Worm (Caenorhabditis elegans) whole organism, L4 larva: ENCODE results near the gene F26A1.7.

Experiments used
- F49E8.2 ChIP-seq: sonication (generic microtip); optimal IDR thresholded peaks from 2 replicates; lab custom pipeline; 2016; ENCODE audit warnings: missing compliant biosample characterization, mild to moderate bottlenecking, missing genetic modification characterization, borderline replicate concordance
- aly-2 ChIP-seq: sonication (generic microtip); optimal IDR thresholded peaks from 2 replicates; lab custom pipeline; 2018; ENCODE audit warnings: missing biosample characterization, missing genetic modification characterization
- ces-1 ChIP-seq: fragments of 150-350 bp; sonication (generic microtip); optimal IDR thresholded peaks from 4 replicates; lab custom pipeline; 2014; ENCODE audit warnings: missing biosample characterization, missing genetic modification reagents, missing genetic modification characterization
- fos-1 ChIP-seq: fragments of 150-350 bp; optimal IDR thresholded peaks from 2 replicates; lab custom pipeline; 2014; ENCODE audit warnings: missing biosample characterization, missing genetic modification characterization
- lin-13 ChIP-seq: fragments of 150-350 bp; optimal IDR thresholded peaks from 2 replicates; lab custom pipeline; 2014; ENCODE audit warnings: missing biosample characterization, missing genetic modification reagents, missing genetic modification characterization
- lsy-2 ChIP-seq, 2 experiments: fragments of 150-350 bp in 1 of 2; sonication (generic microtip) in 1 of 2; optimal IDR thresholded peaks; 2 replicates each; lab custom pipeline; 2014 to 2017; ENCODE audit warnings: missing biosample characterization in 2 of 2, missing genetic modification characterization in 2 of 2
- mdl-1 ChIP-seq, 2 experiments: fragments of 150-350 bp in 1 of 2; sonication (generic microtip) in 1 of 2; optimal IDR thresholded peaks; 2 replicates each; lab custom pipeline; 2014 to 2017; ENCODE audit warnings: missing biosample characterization in 2 of 2, missing genetic modification characterization in 2 of 2
- mdt-29 ChIP-seq: fragments of 200-800 bp; sonication (Bioruptor generic); IDR thresholded peaks from 2 replicates; pipeline ENCODE4 v1.3.6; 2022; ENCODE audit warnings: missing genetic modification reagents, missing genetic modification characterization, missing compliant biosample characterization
- snpc-4 ChIP-seq: fragments of 150-350 bp; optimal IDR thresholded peaks from 2 replicates; lab custom pipeline; 2014; ENCODE audit warnings: missing biosample characterization, missing genetic modification characterization
- unc-62 ChIP-seq, 3 experiments: fragments of 150-350 bp in 1 of 3; sonication (generic microtip); optimal IDR thresholded peaks in 2 of 3; peaks in 1 of 3; 1 replicate in 1 of 3; 2 replicates in 2 of 3; lab custom pipeline; 2014 to 2017; ENCODE audit warnings: missing biosample characterization in 3 of 3, missing genetic modification characterization in 3 of 3, missing genetic modification reagents in 3 of 3, missing genotype in 1 of 3
- zfp-2 ChIP-seq: sonication (generic microtip); optimal IDR thresholded peaks from 2 replicates; lab custom pipeline; 2016; ENCODE audit warnings: mild to moderate bottlenecking, missing genetic modification characterization, missing compliant biosample characterization

DNA sequence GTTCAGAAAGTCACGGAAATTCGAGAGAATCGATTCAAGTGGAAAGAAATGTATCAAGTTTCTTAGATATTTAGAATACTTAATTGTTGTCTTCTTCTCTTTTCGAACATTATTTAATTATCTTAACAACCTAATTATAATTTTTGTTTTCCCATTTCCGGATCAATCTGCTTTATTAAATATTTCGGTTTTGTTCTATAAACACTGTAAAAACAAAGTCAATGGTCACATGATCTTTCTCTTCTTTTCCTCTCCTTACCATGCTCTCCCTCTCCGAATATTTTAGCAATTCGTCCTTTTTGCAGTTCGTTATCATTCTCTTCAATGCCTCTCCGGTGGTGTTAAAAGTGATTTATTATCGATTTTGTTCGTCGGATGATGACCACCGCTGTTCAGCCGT lies 23.2 kb downstream of the F26A1.7 start, which contains the start of gene tag-325:
- TF ChIP-seq unc-62 (GFP tag; optimal IDR thresholded peaks at IDR 0.05 in 1 of 2; lab: Kevin White, UChicago), result no peak
- TF ChIP-seq unc-62 (tag; optimal IDR thresholded peaks at IDR 0.05; lab: Kevin White, UChicago), result no peak
- no peak for TF ChIP-seq mdl-1 (tag; optimal IDR thresholded peaks at IDR 0.05; lab: Kevin White, UChicago)
- no peak for TF ChIP-seq ces-1 (GFP tag; lab: Kevin White, UChicago)
- TF ChIP-seq mdt-29, result no peak
- TF ChIP-seq aly-2 (tag; lab: Kevin White, UChicago), result no peak
- no peak for TF ChIP-seq F49E8.2 (tag; lab: Kevin White, UChicago)
- no peak for TF ChIP-seq lsy-2 (tag; optimal IDR thresholded peaks at IDR 0.05; lab: Kevin White, UChicago)
- TF ChIP-seq lin-13, result no peak
- no peak for TF ChIP-seq zfp-2 (tag; lab: Kevin White, UChicago)
- no peak for TF ChIP-seq snpc-4
- no peak for TF ChIP-seq fos-1 (tag; lab: Kevin White, UChicago)
